Worm (Caenorhabditis elegans) whole organism, L1 larva: ENCODE measurements around the gene ugt-10.

Experiments used
- C04F5.9 ChIP-seq: sonication (generic microtip); optimal IDR thresholded peaks from 2 replicates; lab custom pipeline; 2016; ENCODE audit warnings: missing genetic modification characterization, missing compliant biosample characterization
- C16A3.4 ChIP-seq: fragments of 150-350 bp; optimal IDR thresholded peaks from 2 replicates; lab custom pipeline; 2014; ENCODE audit warnings: missing biosample characterization, missing genetic modification characterization
- F16B12.6 ChIP-seq: fragments of 150-350 bp; optimal IDR thresholded peaks from 2 replicates; lab custom pipeline; 2014; ENCODE audit warnings: missing biosample characterization, missing genetic modification characterization
- aha-1 ChIP-seq: fragments of 150-350 bp; optimal IDR thresholded peaks from 2 replicates; lab custom pipeline; 2014; ENCODE audit warnings: missing biosample characterization, missing genetic modification characterization
- ceh-90 ChIP-seq: sonication (generic microtip); optimal IDR thresholded peaks from 2 replicates; lab custom pipeline; 2016; ENCODE audit warnings: missing genetic modification characterization, missing compliant biosample characterization
- ces-1 ChIP-seq: fragments of 150-350 bp; optimal IDR thresholded peaks from 2 replicates; lab custom pipeline; 2014; ENCODE audit warnings: missing biosample characterization, missing genetic modification reagents, missing genetic modification characterization
- dsc-1 ChIP-seq: sonication (generic microtip); optimal IDR thresholded peaks from 2 replicates; lab custom pipeline; 2016; ENCODE audit warnings: mild to moderate bottlenecking, missing genetic modification characterization, missing compliant biosample characterization
- efl-1 ChIP-seq, 4 experiments: fragments of 150-350 bp; optimal IDR thresholded peaks in 3 of 4; peaks in 1 of 4; 1 replicate in 1 of 4; 2 replicates in 3 of 4; lab custom pipeline; 2014; ENCODE audit warnings: missing biosample characterization in 2 of 4, missing genetic modification characterization in 2 of 4, missing genetic modification reagents in 2 of 4
- efl-3 ChIP-seq: fragments of 200-800 bp; sonication (Bioruptor generic); optimal IDR thresholded peaks from 2 replicates; lab custom pipeline; 2018; ENCODE audit warnings: mild to moderate bottlenecking, missing genetic modification characterization, missing compliant biosample characterization
- egl-13 ChIP-seq: sonication (generic microtip); optimal IDR thresholded peaks from 2 replicates; lab custom pipeline; 2016; ENCODE audit warnings: missing genotype, missing genetic modification reagents, missing genetic modification characterization, missing compliant biosample characterization
- egl-27 ChIP-seq, 2 experiments: fragments of 150-350 bp in 1 of 2; sonication (generic microtip); optimal IDR thresholded peaks; 3 replicates each; lab custom pipeline; 2017 to 2018; ENCODE audit warnings: missing biosample characterization in 2 of 2, missing genetic modification characterization in 2 of 2, missing genetic modification reagents in 2 of 2
- elt-3 ChIP-seq, 6 experiments: fragments of 150-350 bp in 1 of 6; sonication (generic microtip); optimal IDR thresholded peaks; 2 replicates each; lab custom pipeline; 2017 to 2018; ENCODE audit warnings: missing biosample characterization in 6 of 6, missing genetic modification characterization in 6 of 6, inconsistent platforms in 1 of 6
- ets-5 ChIP-seq: fragments of 200-800 bp; sonication (Bioruptor generic); IDR thresholded peaks from 2 replicates; pipeline ENCODE4 v1.3.6; 2022; ENCODE audit warnings: missing genetic modification characterization, missing compliant biosample characterization
- fkh-4 ChIP-seq: sonication (generic microtip); optimal IDR thresholded peaks from 2 replicates; lab custom pipeline; 2016; ENCODE audit warnings: missing compliant biosample characterization, missing genetic modification characterization, borderline replicate concordance
- fkh-8 ChIP-seq: sonication (generic microtip); optimal IDR thresholded peaks from 2 replicates; lab custom pipeline; 2016; ENCODE audit warnings: mild to moderate bottlenecking, missing genetic modification characterization, missing compliant biosample characterization
- hpl-2 ChIP-seq: fragments of 150-350 bp; optimal IDR thresholded peaks from 2 replicates; lab custom pipeline; 2014; ENCODE audit warnings: missing biosample characterization, missing genetic modification reagents, missing genetic modification characterization
- lin-14 ChIP-seq: fragments of 200-800 bp; sonication (Bioruptor generic); optimal IDR thresholded peaks from 2 replicates; lab custom pipeline; 2018; ENCODE audit warnings: mild to moderate bottlenecking, missing genetic modification characterization, moderate library complexity, missing compliant biosample characterization
- lin-15B ChIP-seq: fragments of 150-350 bp; sonication (generic microtip); optimal IDR thresholded peaks from 3 replicates; lab custom pipeline; 2014; ENCODE audit warnings: missing biosample characterization, missing genetic modification characterization
- lin-35 ChIP-seq, 2 experiments: fragments of 150-350 bp; optimal IDR thresholded peaks; 2 replicates each; lab custom pipeline; 2014; ENCODE audit warnings: missing biosample characterization in 2 of 2, missing genetic modification characterization in 2 of 2, missing genetic modification reagents in 2 of 2
- mab-9 ChIP-seq: fragments of 200-800 bp; sonication (Bioruptor generic); IDR thresholded peaks from 2 replicates; pipeline ENCODE4 v1.3.6; 2022; ENCODE audit warnings: missing genetic modification reagents, missing genetic modification characterization, missing compliant biosample characterization
- mdl-1 ChIP-seq, 2 experiments: fragments of 150-350 bp; optimal IDR thresholded peaks; 2 replicates each; lab custom pipeline; 2014 to 2017; ENCODE audit warnings: missing biosample characterization in 2 of 2, missing genetic modification characterization in 2 of 2, inconsistent platforms in 1 of 2
- nhr-19 ChIP-seq: fragments of 200-800 bp; sonication (Bioruptor generic); conservative IDR thresholded peaks from 2 replicates; pipeline ENCODE4 v1.3.6; 2022; ENCODE audit warnings: missing genetic modification characterization, missing compliant biosample characterization
- nhr-20 ChIP-seq: sonication (generic microtip); optimal IDR thresholded peaks from 2 replicates; lab custom pipeline; 2016; ENCODE audit warnings: mild to moderate bottlenecking, missing genetic modification characterization, missing compliant biosample characterization
- nhr-237 ChIP-seq: fragments of 150-350 bp; optimal IDR thresholded peaks from 2 replicates; lab custom pipeline; 2014; ENCODE audit warnings: missing biosample characterization, missing genetic modification characterization
- nhr-28 ChIP-seq: fragments of 150-350 bp; optimal IDR thresholded peaks from 2 replicates; lab custom pipeline; 2014; ENCODE audit warnings: missing biosample characterization, missing genetic modification characterization
- nhr-47 ChIP-seq: sonication (generic microtip); optimal IDR thresholded peaks from 2 replicates; lab custom pipeline; 2016; ENCODE audit warnings: mild to moderate bottlenecking, missing genetic modification characterization, moderate library complexity, missing compliant biosample characterization
- nhr-71 ChIP-seq: sonication (generic microtip); optimal IDR thresholded peaks from 2 replicates; lab custom pipeline; 2016; ENCODE audit warnings: mild to moderate bottlenecking, missing genetic modification characterization, moderate library complexity, missing compliant biosample characterization
- nhr-84 ChIP-seq: sonication (generic microtip); optimal IDR thresholded peaks from 2 replicates; lab custom pipeline; 2017; ENCODE audit warnings: missing biosample characterization, missing genetic modification characterization
- nhr-85 ChIP-seq: sonication (generic microtip); peaks from one replicate; lab custom pipeline; 2016; ENCODE audit warnings: missing genetic modification characterization, inconsistent platforms, missing compliant biosample characterization
- pag-3 ChIP-seq: sonication (generic microtip); optimal IDR thresholded peaks from 2 replicates; lab custom pipeline; 2017; ENCODE audit warnings: missing genetic modification characterization, mild to moderate bottlenecking, missing compliant biosample characterization, antibody characterized with exemption, borderline replicate concordance; ENCODE audit not compliant: insufficient read depth
- pqm-1 ChIP-seq: sonication (generic microtip); optimal IDR thresholded peaks from 3 replicates; lab custom pipeline; 2017; ENCODE audit warnings: missing biosample characterization, missing genetic modification characterization
- snu-23 ChIP-seq: sonication (generic microtip); optimal IDR thresholded peaks from 2 replicates; lab custom pipeline; 2016; ENCODE audit warnings: missing genetic modification characterization, missing compliant biosample characterization
- sox-4 ChIP-seq: sonication (generic microtip); optimal IDR thresholded peaks from 2 replicates; lab custom pipeline; 2016; ENCODE audit warnings: missing genetic modification characterization, missing compliant biosample characterization
- sup-37 ChIP-seq: fragments of 200-800 bp; sonication (Bioruptor generic); optimal IDR thresholded peaks from 2 replicates; lab custom pipeline; 2018; ENCODE audit warnings: mild to moderate bottlenecking, missing genetic modification characterization, missing compliant biosample characterization
- swsn-7 ChIP-seq: sonication (generic microtip); optimal IDR thresholded peaks from 2 replicates; lab custom pipeline; 2016; ENCODE audit warnings: missing genetic modification characterization, missing compliant biosample characterization
- tbx-2 ChIP-seq: sonication (generic microtip); optimal IDR thresholded peaks from 2 replicates; lab custom pipeline; 2016; ENCODE audit warnings: missing genetic modification characterization, missing compliant biosample characterization
- tlp-1 ChIP-seq: fragments of 150-350 bp; optimal IDR thresholded peaks from 2 replicates; lab custom pipeline; 2014; ENCODE audit warnings: missing biosample characterization, missing genetic modification characterization
- unc-130 ChIP-seq: fragments of 150-350 bp; optimal IDR thresholded peaks from 2 replicates; lab custom pipeline; 2017; ENCODE audit warnings: missing biosample characterization, missing genetic modification characterization, inconsistent platforms
- unc-30 ChIP-seq: sonication (generic microtip); optimal IDR thresholded peaks from 2 replicates; lab custom pipeline; 2017; ENCODE audit warnings: missing biosample characterization, missing genetic modification characterization
- unc-62 ChIP-seq: fragments of 150-350 bp; optimal IDR thresholded peaks from 2 replicates; lab custom pipeline; 2014; ENCODE audit warnings: missing biosample characterization, missing genetic modification reagents, missing genetic modification characterization
- unc-98 ChIP-seq: fragments of 200-800 bp; sonication (Bioruptor generic); IDR thresholded peaks from 2 replicates; pipeline ENCODE4 v1.3.6; 2022; ENCODE audit warnings: missing genetic modification characterization, missing compliant biosample characterization
- xbp-1 ChIP-seq: sonication (generic microtip); optimal IDR thresholded peaks from 2 replicates; lab custom pipeline; 2016; ENCODE audit warnings: missing genetic modification characterization, missing compliant biosample characterization
- zag-1 ChIP-seq: fragments of 150-350 bp; optimal IDR thresholded peaks from 2 replicates; lab custom pipeline; 2014; ENCODE audit warnings: missing biosample characterization, missing genetic modification characterization
- ztf-11 ChIP-seq, 2 experiments: sonication (generic microtip); optimal IDR thresholded peaks; 2 replicates each; lab custom pipeline; 2016 to 2017; ENCODE audit warnings: missing genetic modification characterization in 2 of 2, missing biosample characterization in 1 of 2, missing compliant biosample characterization in 1 of 2

The ugt-10 gene

DNA sequence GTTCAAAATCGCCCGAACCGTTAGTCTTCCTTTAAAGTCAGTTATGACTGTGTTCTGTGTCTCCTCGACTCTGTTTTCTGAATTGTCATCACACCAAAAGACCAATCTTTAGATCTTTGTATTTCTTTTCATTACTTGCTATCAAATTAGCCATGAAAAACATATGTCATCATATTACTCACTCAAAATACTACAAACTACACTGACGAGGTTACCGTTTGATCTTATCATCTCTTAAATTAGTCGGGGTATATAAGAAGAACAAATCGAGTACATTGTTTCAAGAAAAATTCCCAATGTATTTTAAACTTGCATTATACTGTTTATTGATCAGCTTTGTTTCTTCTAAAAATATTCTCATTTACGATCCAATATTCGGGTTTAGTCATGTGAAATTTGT lies 8.7 kb upstream of the ugt-10 start, which contains the start of gene ugt-13 (continued):
- no peak for TF ChIP-seq ztf-11 (tag; optimal IDR thresholded peaks at IDR 0.05; lab: Kevin White, UChicago)
- peak; percentile 90 for TF ChIP-seq nhr-85
- TF ChIP-seq tbx-2 (tag; lab: Kevin White, UChicago): peak; percentile 67
- no peak for TF ChIP-seq nhr-237 (tag; lab: Kevin White, UChicago)

DNA sequence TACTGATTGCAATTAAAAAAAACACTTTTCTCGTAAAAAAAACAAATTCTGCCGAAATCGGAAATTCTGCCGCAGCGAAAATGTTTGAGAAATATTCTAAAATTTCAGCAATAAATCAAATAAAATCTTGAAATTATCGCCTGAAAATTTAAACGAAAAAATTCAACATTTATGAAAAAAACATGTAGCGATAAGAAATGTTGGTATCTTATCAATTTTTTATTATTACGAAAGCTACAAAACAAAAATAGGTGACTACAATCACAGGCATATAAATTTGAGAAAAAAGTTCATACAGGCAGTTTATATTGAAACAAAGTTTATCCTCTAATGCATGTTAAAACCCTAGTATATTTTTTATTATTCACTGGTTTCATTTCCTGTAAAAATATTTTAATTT lies 6.0 kb upstream of the ugt-10 start, which contains the start of gene ugt-14:
Gene ugt-14, plus strand, starts transcription at position 301 of the 400 bp plus-strand sequence.
- TF ChIP-seq unc-130 (tag; lab: Kevin White, UChicago): no peak
- TF ChIP-seq F16B12.6 (tag; lab: Kevin White, UChicago): no peak
- no peak for TF ChIP-seq mdl-1 (tag; optimal IDR thresholded peaks at IDR 0.05; lab: Kevin White, UChicago)
- TF ChIP-seq mab-9 (GFP tag; lab: Robert Waterston, UW): no peak
- TF ChIP-seq ces-1 (GFP tag; lab: Kevin White, UChicago): no peak
- no peak for TF ChIP-seq swsn-7 (tag; lab: Kevin White, UChicago)
- no peak for TF ChIP-seq sup-37 (GFP tag; lab: Kevin White, UChicago)
- no peak for TF ChIP-seq nhr-237 (tag; lab: Kevin White, UChicago)
- no peak for TF ChIP-seq pqm-1 (tag; lab: Kevin White, UChicago)
- no peak for TF ChIP-seq unc-98 (GFP tag; lab: Robert Waterston, UW)
- TF ChIP-seq xbp-1 (tag; lab: Kevin White, UChicago): no peak
- no peak for TF ChIP-seq nhr-19 (GFP tag; lab: Robert Waterston, UW)
- no peak for TF ChIP-seq ets-5 (GFP tag; lab: Robert Waterston, UW)
- TF ChIP-seq egl-27 (tag; optimal IDR thresholded peaks at IDR 0.05; lab: Kevin White, UChicago): no peak
- TF ChIP-seq ceh-90 (tag; lab: Kevin White, UChicago): no peak

DNA sequence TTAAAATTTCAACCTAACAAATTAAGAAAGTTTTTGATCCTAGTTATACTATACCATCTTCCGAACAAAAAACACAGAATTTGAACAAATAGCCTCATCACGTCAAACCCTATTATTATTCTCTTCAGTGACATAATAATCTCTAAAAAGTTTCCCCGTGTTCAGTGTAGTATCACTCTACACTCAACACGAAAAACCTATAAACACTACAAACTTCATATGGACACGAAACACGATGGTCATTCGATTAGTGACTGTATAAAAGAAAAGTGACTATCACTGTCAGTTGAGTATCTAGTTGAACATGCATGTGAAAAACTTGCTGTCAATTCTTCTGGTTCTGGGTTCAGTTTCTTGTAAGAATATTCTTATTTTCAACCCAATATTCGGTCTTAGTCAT lies 3.8 kb upstream of the ugt-10 start, which contains the start of gene ugt-8:
Gene ugt-8, plus strand, starts transcription at position 235 of the 400 bp plus-strand sequence.
- TF ChIP-seq aha-1 (tag; lab: Kevin White, UChicago) (no peak), sup-37 (GFP tag; lab: Kevin White, UChicago) (no peak), nhr-20 (tag; lab: Kevin White, UChicago) (peak; percentile 41), efl-1 (optimal IDR thresholded peaks at IDR 0.05; lab: Kevin White, UChicago) (no peak), efl-1 (GFP tag; optimal IDR thresholded peaks at IDR 0.05 in 1 of 2; lab: Kevin White, UChicago) (peak in 1 of 2 experiments; percentile 53), lin-15B (no peak), snu-23 (GFP tag; lab: Kevin White, UChicago) (peak; percentile 12), C16A3.4 (no peak), swsn-7 (tag; lab: Kevin White, UChicago) (no peak), C04F5.9 (tag; lab: Kevin White, UChicago) (no peak)

DNA sequence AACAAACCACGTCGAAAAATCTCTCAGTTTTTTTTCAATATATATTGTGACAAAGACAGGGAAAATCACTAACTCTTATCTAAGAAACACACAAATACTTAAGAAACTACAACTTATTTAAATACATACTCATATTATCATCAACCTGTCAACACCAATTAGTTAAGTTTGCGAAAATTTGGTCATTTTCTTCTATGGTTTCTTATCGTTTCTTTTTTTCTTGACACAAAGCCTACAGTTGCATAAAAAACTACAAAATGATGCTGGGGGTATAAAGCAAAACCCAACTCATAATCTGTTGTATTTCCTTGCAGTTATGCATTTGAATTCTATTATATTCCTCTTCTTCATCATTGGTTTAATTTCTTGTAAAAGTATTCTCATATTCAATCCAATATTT lies 1.2 kb upstream of the ugt-10 start, which contains the start of gene ugt-67:
Gene ugt-67, plus strand, starts transcription at position 301 of the 400 bp plus-strand sequence.
- TF ChIP-seq tlp-1 (no peak), dsc-1 (tag; lab: Kevin White, UChicago) (no peak), hpl-2 (no peak), nhr-84 (tag; lab: Kevin White, UChicago) (no peak), lin-35 (GFP tag; optimal IDR thresholded peaks at IDR 0.05; lab: Kevin White, UChicago) (no peak), nhr-71 (tag; lab: Kevin White, UChicago) (no peak), efl-3 (GFP tag; lab: Kevin White, UChicago) (no peak), nhr-28 (tag; lab: Kevin White, UChicago) (no peak), sox-4 (tag; lab: Kevin White, UChicago) (no peak), unc-30 (tag; lab: Kevin White, UChicago) (no peak)

ce11 chrV:4895744-4896143 lies 4.2 kb downstream of the ugt-10 start, which contains the start of gene ugt-9:
ugt-9 (plus strand) TSS chrV:4896048.
- peak; percentile 36 for TF ChIP-seq nhr-19 (GFP tag; lab: Robert Waterston, UW)
- TF ChIP-seq lin-14: peak; percentile 32
- TF ChIP-seq egl-13: no peak
- peak; percentile 57 for TF ChIP-seq nhr-71 (tag; lab: Kevin White, UChicago)
- TF ChIP-seq efl-1 (optimal IDR thresholded peaks at IDR 0.05; lab: Kevin White, UChicago): no peak
- TF ChIP-seq efl-1 (GFP tag; optimal IDR thresholded peaks at IDR 0.05 in 1 of 2; lab: Kevin White, UChicago): peak in 1 of 2 experiments; percentile 32
- no peak for TF ChIP-seq fkh-8
- TF ChIP-seq fkh-4: no peak
- no peak for TF ChIP-seq pag-3 (tag; lab: Kevin White, UChicago)
- peak; percentile 72 for TF ChIP-seq nhr-20 (tag; lab: Kevin White, UChicago)
- no peak for TF ChIP-seq unc-62 (GFP tag; lab: Kevin White, UChicago)
- no peak for TF ChIP-seq nhr-237 (tag; lab: Kevin White, UChicago)
- peak; percentile 34 for TF ChIP-seq snu-23 (GFP tag; lab: Kevin White, UChicago)
- TF ChIP-seq zag-1 (tag; lab: Kevin White, UChicago): no peak
- TF ChIP-seq nhr-47: no peak
- peak in 3 of 6 experiments; percentile 58 to 84 (median 61) for TF ChIP-seq elt-3 (tag; optimal IDR thresholded peaks at IDR 0.05; lab: Kevin White, UChicago)
